Fruit fly (Drosophila melanogaster): ENCODE data around the gene to.

to gene

DNA sequence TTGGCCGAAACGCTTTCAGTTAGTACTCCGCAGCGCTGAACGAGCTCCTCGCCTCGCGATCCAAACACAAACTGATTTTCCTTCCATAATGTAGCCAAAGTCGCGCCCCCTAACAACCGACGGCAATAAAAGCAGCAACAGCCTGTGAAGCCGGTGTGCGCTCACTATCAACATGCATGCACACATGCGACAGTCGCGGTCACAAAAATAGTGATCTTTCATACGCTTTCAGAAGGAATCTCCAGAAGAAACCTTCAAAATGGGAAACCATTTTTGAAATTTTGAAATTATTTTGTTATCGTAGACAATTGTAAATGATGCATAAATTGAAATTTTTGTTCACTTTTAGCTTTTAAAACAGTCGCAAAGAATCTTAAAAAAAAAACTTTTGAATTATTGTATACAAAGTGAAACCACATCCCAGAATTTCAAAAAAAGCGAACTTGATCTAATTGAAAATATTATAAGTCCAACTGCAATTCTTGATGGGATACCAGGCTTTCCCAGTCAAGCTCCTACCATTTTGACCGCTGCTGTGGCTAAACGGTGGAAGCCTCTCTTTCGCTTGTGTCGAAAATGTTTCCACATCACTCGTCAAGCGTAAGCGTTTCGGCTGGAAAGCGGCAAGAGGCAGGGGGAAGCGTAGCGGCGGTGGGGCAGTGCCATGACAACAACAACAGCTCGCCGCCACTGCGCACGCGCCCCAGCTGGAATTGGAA is 7.5 kb upstream of the to start, which contains the start of gene Cad96Cb (continued):
- TF ChIP-seq Dip3 (GFP tag; optimal IDR thresholded peaks at IDR 0.05) (peak; percentile 20), CG7786 (GFP tag; optimal IDR thresholded peaks at IDR 0.05) (peak; percentile 56), vnd (GFP tag; IDR thresholded peaks at IDR 0.05; ENCODE audit: partially characterized antibody) (no peak), TFAM (GFP tag; optimal IDR thresholded peaks at IDR 0.05) (peak; percentile 22), Opbp (GFP tag; IDR thresholded peaks at IDR 0.05; ENCODE audit: partially characterized antibody) (no peak), CG12391 (tag; optimal IDR thresholded peaks at IDR 0.05) (peak; percentile 84), Blimp-1 (GFP tag; optimal IDR thresholded peaks at IDR 0.05) (peak; percentile 83), CG10147 (GFP tag; optimal IDR thresholded peaks at IDR 0.05) (peak; percentile 77), CG12942 (GFP tag; optimal IDR thresholded peaks at IDR 0.05) (peak; percentile 53), CG10209 (GFP tag; optimal IDR thresholded peaks at IDR 0.05) (peak; percentile 85), CG7839 (tag; optimal IDR thresholded peaks at IDR 0.05) (peak; percentile 90), YL-1 (GFP tag; optimal IDR thresholded peaks at IDR 0.05) (peak; percentile 9), CG8290 (GFP tag; optimal IDR thresholded peaks at IDR 0.05) (no peak), CG8290 (tag; optimal IDR thresholded peaks at IDR 0.05) (peak in 1 of 2 experiments; percentile 3), CG3995 (GFP tag; optimal IDR thresholded peaks at IDR 0.05) (peak; percentile 5), Dfd (GFP tag; optimal IDR thresholded peaks at IDR 0.05) (no peak), h (optimal IDR thresholded peaks at IDR 0.05) (no peak), Sox100B (GFP tag; optimal IDR thresholded peaks at IDR 0.05) (peak; percentile 96), prd (optimal IDR thresholded peaks at IDR 0.05) (no peak), prd (GFP tag; IDR thresholded peaks at IDR 0.05) (peak; percentile 75), chn (GFP tag; optimal IDR thresholded peaks at IDR 0.05) (peak; percentile 65), CrebB (tag; optimal IDR thresholded peaks at IDR 0.05) (peak; percentile 26), CG9932 (GFP tag; IDR thresholded peaks at IDR 0.05) (no peak), CG10366 (GFP tag; IDR thresholded peaks at IDR 0.05) (peak; percentile 30; the same call in 1 of the 2 replicates), grn (GFP tag; optimal IDR thresholded peaks at IDR 0.05) (peak; percentile 0), CG42726 (GFP tag; IDR thresholded peaks at IDR 0.05; ENCODE audit: partially characterized antibody) (no peak), Hsf (GFP tag; optimal IDR thresholded peaks at IDR 0.05) (peak; percentile 81), CHES-1-like (GFP tag; optimal IDR thresholded peaks at IDR 0.05) (peak; percentile 52), lab (GFP tag; optimal IDR thresholded peaks at IDR 0.05) (peak; percentile 71), CG6272 (GFP tag; IDR thresholded peaks at IDR 0.05) (no peak), Aef1 (GFP tag; IDR thresholded peaks at IDR 0.05) (peak; percentile 45; the same call in 1 of the 3 replicates), CoRest (tag; optimal IDR thresholded peaks at IDR 0.05) (peak; percentile 90), HLH54F (GFP tag; optimal IDR thresholded peaks at IDR 0.05) (peak; percentile 61), Taf1 (GFP tag; IDR thresholded peaks at IDR 0.05) (no peak), nmo (GFP tag; optimal IDR thresholded peaks at IDR 0.05) (peak; percentile 95), fd102C (GFP tag; optimal IDR thresholded peaks at IDR 0.05) (no peak), CG7556 (GFP tag; optimal IDR thresholded peaks at IDR 0.05) (peak; percentile 95), Bteb2 (GFP tag; optimal IDR thresholded peaks at IDR 0.05) (peak; percentile 78), Neu2 (GFP tag; optimal IDR thresholded peaks at IDR 0.05; ENCODE audit: borderline replicate concordance) (no peak), sima (GFP tag; optimal IDR thresholded peaks at IDR 0.05) (peak; percentile 30), Ravus (GFP tag; IDR thresholded peaks at IDR 0.05) (no peak), Hmr (GFP tag; optimal IDR thresholded peaks at IDR 0.05) (peak; percentile 58), CG11695 (GFP tag; IDR thresholded peaks at IDR 0.05) (peak; percentile 79), CG11696 (GFP tag; IDR thresholded peaks at IDR 0.05) (peak; percentile 87), org-1 (GFP tag; optimal IDR thresholded peaks at IDR 0.05) (peak; percentile 87), CG2129 (GFP tag; IDR thresholded peaks at IDR 0.05; ENCODE audit: partially characterized antibody) (no peak), BtbVII (GFP tag; optimal IDR thresholded peaks at IDR 0.05) (peak; percentile 63), Lhr (GFP tag; optimal IDR thresholded peaks at IDR 0.05) (peak; percentile 68), CG17912 (GFP tag; optimal IDR thresholded peaks at IDR 0.05) (no peak), hth (optimal IDR thresholded peaks at IDR 0.05) (no peak)

Data from whole organism, embryonic.